Worm (Caenorhabditis elegans) whole organism, young adult: ENCODE measurements around the gene srw-98.

ENCODE experiments used
- B0336.3 ChIP-seq: fragments of 200-800 bp; sonication (Bioruptor generic); IDR thresholded peaks from 2 replicates; pipeline ENCODE4 v1.3.6; 2022; ENCODE audit warnings: missing genetic modification characterization, missing compliant biosample characterization
- F37B4.10 ChIP-seq: fragments of 200-800 bp; sonication (Bioruptor generic); IDR thresholded peaks from 2 replicates; pipeline ENCODE4 v1.3.6; 2022; ENCODE audit warnings: missing genetic modification characterization, missing compliant biosample characterization
- F49E8.2 ChIP-seq: sonication (generic microtip); optimal IDR thresholded peaks from 3 replicates; lab custom pipeline; 2017; ENCODE audit warnings: missing genetic modification characterization, mild to moderate bottlenecking, missing compliant biosample characterization, antibody characterized with exemption, moderate library complexity; ENCODE audit not compliant: insufficient read depth
- F57A8.1 ChIP-seq: fragments of 200-800 bp; sonication (Bioruptor generic); optimal IDR thresholded peaks from 2 replicates; lab custom pipeline; 2018; ENCODE audit warnings: mild to moderate bottlenecking, missing genetic modification characterization, moderate library complexity, missing compliant biosample characterization
- F57C9.4 ChIP-seq: sonication (generic microtip); optimal IDR thresholded peaks from 2 replicates; lab custom pipeline; 2017; ENCODE audit warnings: mild to moderate bottlenecking, missing genetic modification characterization, missing compliant biosample characterization
- K11D2.4 ChIP-seq: fragments of 200-800 bp; sonication (Bioruptor generic); IDR thresholded peaks from 2 replicates; pipeline ENCODE4 v1.3.6; 2022; ENCODE audit warnings: missing genetic modification reagents, missing genetic modification characterization, missing compliant biosample characterization
- T07F8.4 ChIP-seq: sonication (generic microtip); optimal IDR thresholded peaks from 2 replicates; lab custom pipeline; 2016; ENCODE audit warnings: mild to moderate bottlenecking, missing genetic modification characterization, moderate library complexity, missing compliant biosample characterization
- T26A5.8 ChIP-seq: sonication (generic microtip); optimal IDR thresholded peaks from 2 replicates; lab custom pipeline; 2016; ENCODE audit warnings: missing genetic modification characterization, missing compliant biosample characterization
- Y56A3A.18 ChIP-seq: fragments of 200-800 bp; sonication (Bioruptor generic); IDR thresholded peaks from 2 replicates; pipeline ENCODE4 v1.3.6; 2022; ENCODE audit warnings: missing genetic modification reagents, missing genetic modification characterization, missing compliant biosample characterization
- Y67H2A.10 ChIP-seq: fragments of 200-800 bp; sonication (Bioruptor generic); conservative IDR thresholded peaks from 2 replicates; pipeline ENCODE4 v1.3.6; 2022; ENCODE audit warnings: missing genetic modification reagents, missing genetic modification characterization, missing compliant biosample characterization
- akir-1 ChIP-seq: fragments of 200-800 bp; sonication (Bioruptor generic); optimal IDR thresholded peaks from 2 replicates; lab custom pipeline; 2018; ENCODE audit warnings: mild to moderate bottlenecking, missing genetic modification characterization, moderate library complexity, missing compliant biosample characterization
- atf-7 ChIP-seq: sonication (generic microtip); optimal IDR thresholded peaks from 2 replicates; lab custom pipeline; 2017; ENCODE audit warnings: mild to moderate bottlenecking, missing genetic modification characterization, missing compliant biosample characterization
- athp-1 ChIP-seq: sonication (generic microtip); optimal IDR thresholded peaks from 2 replicates; lab custom pipeline; 2017; ENCODE audit warnings: mild to moderate bottlenecking, missing genetic modification characterization, missing compliant biosample characterization
- cebp-1 ChIP-seq, 2 experiments: fragments of 200-800 bp in 1 of 2; sonication (Bioruptor generic) in 1 of 2; sonication (generic microtip) in 1 of 2; IDR thresholded peaks in 1 of 2; optimal IDR thresholded peaks in 1 of 2; 2 replicates each; pipeline versions ENCODE4 v1.3.6 to Lab custom; 2017 to 2022; ENCODE audit warnings: missing compliant biosample characterization in 2 of 2, missing genetic modification characterization in 2 of 2, mild to moderate bottlenecking in 1 of 2, missing genetic modification reagents in 1 of 2, moderate library complexity in 1 of 2
- cebp-2 ChIP-seq: fragments of 200-800 bp; sonication (Bioruptor generic); IDR thresholded peaks from 2 replicates; pipeline ENCODE4 v1.3.6; 2022; ENCODE audit warnings: missing genetic modification characterization, missing compliant biosample characterization
- ceh-100 ChIP-seq: fragments of 200-800 bp; sonication (Bioruptor generic); IDR thresholded peaks from 2 replicates; pipeline ENCODE4 v1.3.6; 2022; ENCODE audit warnings: missing genetic modification reagents, missing genetic modification characterization, missing compliant biosample characterization
- ceh-27 ChIP-seq: fragments of 200-800 bp; sonication (Bioruptor generic); optimal IDR thresholded peaks from 2 replicates; lab custom pipeline; 2018; ENCODE audit warnings: mild to moderate bottlenecking, missing genetic modification characterization, moderate library complexity, missing compliant biosample characterization
- die-1 ChIP-seq: sonication (generic microtip); optimal IDR thresholded peaks from 2 replicates; lab custom pipeline; 2016; ENCODE audit warnings: missing genotype, mild to moderate bottlenecking, missing genetic modification characterization, missing compliant biosample characterization
- egl-44 ChIP-seq: fragments of 200-800 bp; sonication (Bioruptor generic); IDR thresholded peaks from 2 replicates; pipeline ENCODE4 v1.3.6; 2022; ENCODE audit warnings: missing genetic modification reagents, missing genetic modification characterization, missing compliant biosample characterization
- egrh-3 ChIP-seq: fragments of 200-800 bp; sonication (Bioruptor generic); IDR thresholded peaks from 2 replicates; pipeline ENCODE4 v1.3.6; 2022; ENCODE audit warnings: missing genetic modification reagents, missing genetic modification characterization, missing compliant biosample characterization
- ekl-4 ChIP-seq: fragments of 200-800 bp; sonication (Bioruptor generic); IDR thresholded peaks from 2 replicates; pipeline ENCODE4 v1.3.6; 2022; ENCODE audit warnings: missing genetic modification reagents, missing genetic modification characterization, missing compliant biosample characterization
- ets-4 ChIP-seq: fragments of 200-800 bp; sonication (Bioruptor generic); optimal IDR thresholded peaks from 2 replicates; lab custom pipeline; 2018; ENCODE audit warnings: mild to moderate bottlenecking, missing genetic modification characterization, missing compliant biosample characterization
- fkh-3 ChIP-seq: sonication (generic microtip); optimal IDR thresholded peaks from 2 replicates; lab custom pipeline; 2016; ENCODE audit warnings: mild to moderate bottlenecking, missing genetic modification characterization, missing compliant biosample characterization
- him-1 ChIP-seq: sonication (generic microtip); optimal IDR thresholded peaks from 2 replicates; lab custom pipeline; 2016; ENCODE audit warnings: missing genotype, missing genetic modification reagents, missing genetic modification characterization, missing compliant biosample characterization
- hlh-12 ChIP-seq: sonication (generic microtip); optimal IDR thresholded peaks from 2 replicates; lab custom pipeline; 2016; ENCODE audit warnings: missing genetic modification characterization, missing compliant biosample characterization
- hlh-26 ChIP-seq: fragments of 200-800 bp; sonication (Bioruptor generic); conservative IDR thresholded peaks from 2 replicates; pipeline ENCODE4 v1.3.6; 2022; ENCODE audit warnings: missing genetic modification reagents, missing genetic modification characterization, missing compliant biosample characterization
- hsf-1 ChIP-seq: fragments of 200-800 bp; sonication (Bioruptor generic); IDR thresholded peaks from 2 replicates; pipeline ENCODE4 v1.3.6; 2022; ENCODE audit warnings: missing genetic modification reagents, missing genetic modification characterization, missing compliant biosample characterization
- let-607 ChIP-seq, 2 experiments: fragments of 200-800 bp in 1 of 2; sonication (Bioruptor generic) in 1 of 2; sonication (generic microtip) in 1 of 2; optimal IDR thresholded peaks; 2 replicates each; lab custom pipeline; 2016 to 2018; ENCODE audit warnings: mild to moderate bottlenecking in 2 of 2, missing compliant biosample characterization in 2 of 2, missing genetic modification characterization in 2 of 2, moderate library complexity in 2 of 2, missing genotype in 1 of 2
- madf-10 ChIP-seq: sonication (generic microtip); optimal IDR thresholded peaks from 2 replicates; lab custom pipeline; 2016; ENCODE audit warnings: mild to moderate bottlenecking, missing genetic modification characterization, missing compliant biosample characterization
- madf-3 ChIP-seq: fragments of 200-800 bp; sonication (Bioruptor generic); IDR thresholded peaks from 2 replicates; pipeline ENCODE4 v1.3.6; 2022; ENCODE audit warnings: missing genetic modification reagents, missing genetic modification characterization, missing compliant biosample characterization
- madf-6 ChIP-seq: fragments of 200-800 bp; sonication (Bioruptor generic); IDR thresholded peaks from 2 replicates; pipeline ENCODE4 v1.3.6; 2022; ENCODE audit warnings: missing genetic modification reagents, missing genetic modification characterization, missing compliant biosample characterization
- mel-28 ChIP-seq: sonication (generic microtip); optimal IDR thresholded peaks from 2 replicates; lab custom pipeline; 2016; ENCODE audit warnings: borderline replicate concordance, mild to moderate bottlenecking, missing genetic modification characterization, missing compliant biosample characterization
- nfyb-1 ChIP-seq: fragments of 200-800 bp; sonication (Bioruptor generic); IDR thresholded peaks from 2 replicates; pipeline ENCODE4 v1.3.6; 2022; ENCODE audit warnings: missing genetic modification reagents, missing genetic modification characterization, missing compliant biosample characterization
- nhr-80 ChIP-seq: sonication (generic microtip); optimal IDR thresholded peaks from 2 replicates; lab custom pipeline; 2016; ENCODE audit warnings: missing genetic modification characterization, missing compliant biosample characterization
- pha-4 ChIP-seq: fragments of 150-350 bp; sonication (generic microtip); optimal IDR thresholded peaks from 2 replicates; lab custom pipeline; 2014; ENCODE audit warnings: missing biosample characterization, missing genetic modification reagents, missing genetic modification characterization
- rec-8 ChIP-seq, 2 experiments: sonication (generic microtip); optimal IDR thresholded peaks; 2 replicates each; lab custom pipeline; 2016; ENCODE audit warnings: mild to moderate bottlenecking in 2 of 2, missing genetic modification characterization in 2 of 2, missing genetic modification reagents in 2 of 2, missing genotype in 2 of 2, missing biosample characterization in 1 of 2, missing compliant biosample characterization in 1 of 2, moderate library complexity in 1 of 2
- rpc-1 ChIP-seq, 2 experiments: fragments of 150-350 bp in 1 of 2; sonication (generic microtip) in 1 of 2; optimal IDR thresholded peaks; 2 replicates each; lab custom pipeline; 2014 to 2018; ENCODE audit warnings: missing biosample characterization in 1 of 2, missing genetic modification characterization in 1 of 2, missing genetic modification reagents in 1 of 2, missing genotype in 1 of 2
- sea-2 ChIP-seq: fragments of 200-800 bp; sonication (Bioruptor generic); IDR thresholded peaks from 2 replicates; pipeline ENCODE4 v1.3.6; 2022; ENCODE audit warnings: missing genetic modification characterization, missing compliant biosample characterization
- snpc-3.4 ChIP-seq: sonication (generic microtip); optimal IDR thresholded peaks from 2 replicates; lab custom pipeline; 2017; ENCODE audit warnings: missing genetic modification characterization, mild to moderate bottlenecking, missing compliant biosample characterization, antibody characterized with exemption, moderate library complexity, missing genotype, missing genetic modification reagents
- tbp1 ChIP-seq: fragments of 200-800 bp; sonication (Bioruptor generic); optimal IDR thresholded peaks from 2 replicates; lab custom pipeline; 2018; ENCODE audit warnings: mild to moderate bottlenecking, missing genetic modification characterization, missing compliant biosample characterization
- xnd-1 ChIP-seq: sonication (generic microtip); optimal IDR thresholded peaks from 2 replicates; lab custom pipeline; 2016; ENCODE audit warnings: missing genotype, missing genetic modification reagents, missing genetic modification characterization, missing compliant biosample characterization
- zfh-2 ChIP-seq: fragments of 200-800 bp; sonication (Bioruptor generic); conservative IDR thresholded peaks from 2 replicates; pipeline ENCODE4 v1.3.6; 2022; ENCODE audit warnings: missing genetic modification reagents, missing genetic modification characterization, missing compliant biosample characterization
- ztf-26 ChIP-seq: sonication (generic microtip); optimal IDR thresholded peaks from 2 replicates; lab custom pipeline; 2017; ENCODE audit warnings: missing genetic modification characterization, missing compliant biosample characterization
- ztf-3 ChIP-seq: fragments of 200-800 bp; sonication (Bioruptor generic); optimal IDR thresholded peaks from 2 replicates; lab custom pipeline; 2018; ENCODE audit warnings: mild to moderate bottlenecking, missing genetic modification characterization, missing compliant biosample characterization

The srw-98 gene

ce11 chrV:1654845-1655244 is 23.3 kb downstream of the srw-98 start, which contains the start of gene irld-11:
irld-11 (plus strand) TSS chrV:1655145.
- TF ChIP-seq athp-1 (tag; lab: Kevin White, UChicago) (no peak), egrh-3 (GFP tag; lab: Robert Waterston, UW) (no peak), Y56A3A.18 (GFP tag; lab: Robert Waterston, UW) (no peak), xnd-1 (tag; lab: Kevin White, UChicago) (no peak), hlh-12 (tag; lab: Kevin White, UChicago) (no peak), ztf-3 (GFP tag; lab: Kevin White, UChicago) (no peak), F37B4.10 (GFP tag; lab: Robert Waterston, UW) (no peak), tbp1 (GFP tag; lab: Kevin White, UChicago) (no peak), akir-1 (no peak), F57C9.4 (tag; lab: Kevin White, UChicago) (no peak), F49E8.2 (tag; lab: Kevin White, UChicago) (no peak), T26A5.8 (no peak), madf-6 (GFP tag; lab: Robert Waterston, UW) (no peak), ceh-100 (GFP tag; lab: Robert Waterston, UW) (no peak), rec-8 (tag; optimal IDR thresholded peaks at IDR 0.05; lab: Kevin White, UChicago) (no peak), nfyb-1 (no peak), die-1 (tag; lab: Kevin White, UChicago) (no peak), madf-3 (no peak)

- no peak for TF ChIP-seq ztf-3 (GFP tag; lab: Kevin White, UChicago)
- no peak for TF ChIP-seq hsf-1 (GFP tag; lab: Robert Waterston, UW)
- TF ChIP-seq cebp-2: no peak
- no peak for TF ChIP-seq cebp-1 (GFP tag; IDR thresholded peaks at IDR 0.05; lab: Robert Waterston, UW)
- TF ChIP-seq cebp-1 (tag; optimal IDR thresholded peaks at IDR 0.05; lab: Kevin White, UChicago): no peak
- no peak for TF ChIP-seq atf-7 (tag; lab: Kevin White, UChicago)
- no peak for TF ChIP-seq hlh-26
- no peak for TF ChIP-seq him-1 (tag; lab: Kevin White, UChicago)
- no peak for TF ChIP-seq xnd-1 (tag; lab: Kevin White, UChicago)
- no peak for TF ChIP-seq B0336.3 (GFP tag; lab: Robert Waterston, UW)
- TF ChIP-seq snpc-3.4: no peak
- TF ChIP-seq T07F8.4 (tag; lab: Kevin White, UChicago): no peak
- TF ChIP-seq nhr-80 (tag; lab: Kevin White, UChicago): no peak
- TF ChIP-seq ceh-27 (GFP tag; lab: Kevin White, UChicago): no peak
- no peak for TF ChIP-seq egl-44 (GFP tag; lab: Robert Waterston, UW)
- no peak for TF ChIP-seq madf-10 (tag; lab: Kevin White, UChicago)
- no peak for TF ChIP-seq ztf-26 (tag; lab: Kevin White, UChicago)
- TF ChIP-seq ets-4: no peak
- TF ChIP-seq F57A8.1: no peak
- no peak for TF ChIP-seq ekl-4
- TF ChIP-seq, all 124 proteins: peak for 0
Measured at ce11 chrV:1651045-1651444, 27.1 kb downstream of the srw-98 start, which contains the start of gene irld-44. irld-44 (plus strand) TSS chrV:1651345.

ce11 chrV:1648000-1648399 is 30.1 kb downstream of the srw-98 start, which contains the start of gene irld-45:
irld-45 (plus strand) TSS chrV:1648300.
- no peak for TF ChIP-seq K11D2.4 (GFP tag; lab: Robert Waterston, UW)
- no peak for TF ChIP-seq cebp-2
- no peak for TF ChIP-seq madf-3
- no peak for TF ChIP-seq pha-4
- no peak for TF ChIP-seq rpc-1 (optimal IDR thresholded peaks at IDR 0.05; lab: Kevin White, UChicago)
- no peak for TF ChIP-seq rpc-1 (tag; optimal IDR thresholded peaks at IDR 0.05; lab: Kevin White, UChicago)
- TF ChIP-seq T26A5.8: no peak
- no peak for TF ChIP-seq ceh-27 (GFP tag; lab: Kevin White, UChicago)
- TF ChIP-seq sea-2: no peak
- no peak for TF ChIP-seq Y67H2A.10 (GFP tag; lab: Robert Waterston, UW)
- TF ChIP-seq mel-28: no peak
- TF ChIP-seq let-607 (tag; optimal IDR thresholded peaks at IDR 0.05; lab: Kevin White, UChicago): no peak
- no peak for TF ChIP-seq zfh-2 (GFP tag; lab: Robert Waterston, UW)
- no peak for TF ChIP-seq ekl-4
- no peak for TF ChIP-seq fkh-3 (tag; lab: Kevin White, UChicago)
- TF ChIP-seq atf-7 (tag; lab: Kevin White, UChicago): no peak
